Worm (Caenorhabditis elegans) whole organism, L3 larva: Measurements from ENCODE around the gene rig-6.

ENCODE experiments used
- elt-2 ChIP-seq: sonication (generic microtip); optimal IDR thresholded peaks from 2 replicates; lab custom pipeline; 2016; ENCODE audit warnings: missing genetic modification reagents, mild to moderate bottlenecking, missing genetic modification characterization, missing compliant biosample characterization
- fos-1 ChIP-seq: fragments of 150-350 bp; optimal IDR thresholded peaks from 2 replicates; lab custom pipeline; 2014; ENCODE audit warnings: missing biosample characterization, missing genetic modification characterization
- mdl-1 ChIP-seq: fragments of 150-350 bp; optimal IDR thresholded peaks from 2 replicates; lab custom pipeline; 2014; ENCODE audit warnings: missing biosample characterization, missing genetic modification characterization
- snpc-4 ChIP-seq: fragments of 150-350 bp; optimal IDR thresholded peaks from 2 replicates; lab custom pipeline; 2014; ENCODE audit warnings: missing biosample characterization, missing genetic modification characterization
- unc-39 ChIP-seq: sonication (generic microtip); optimal IDR thresholded peaks from 4 replicates; lab custom pipeline; 2017; ENCODE audit warnings: missing biosample characterization, missing genetic modification characterization

- TF ChIP-seq unc-39 (tag; lab: Kevin White, UChicago) (no peak), elt-2 (tag; lab: Kevin White, UChicago) (peak; percentile 23), mdl-1 (tag; lab: Kevin White, UChicago) (no peak), snpc-4 (tag; lab: Kevin White, UChicago) (no peak), fos-1 (tag; lab: Kevin White, UChicago) (no peak)
These were observed 37.9 kb downstream of the rig-6 start, which contains the start of the genes F26G1.9 and F26G1.10 for ce11 chrII:4773891-4774432.
